Fruit fly (Drosophila melanogaster) whole organism, embryonic: ENCODE results near the gene CG13896.

Source experiments
- Aef1 ChIP-seq: fragments of 200-800 bp; sonication (Bioruptor generic); IDR thresholded peaks from 3 replicates; pipeline ENCODE4 v1.3.6; 2022; ENCODE audit warnings: missing biosample characterization, missing genetic modification characterization
- Antp ChIP-seq: fragments of 200-800 bp; sonication (Bioruptor generic); optimal IDR thresholded peaks from 3 replicates; lab custom pipeline; 2016; ENCODE audit warnings: missing biosample characterization, missing genetic modification characterization
- CG10274 ChIP-seq: fragments of 200-800 bp; sonication (Bioruptor generic); optimal IDR thresholded peaks from 3 replicates; lab custom pipeline; 2017; ENCODE audit warnings: missing biosample characterization, mild to moderate bottlenecking, missing genetic modification characterization
- CG10321 ChIP-seq: fragments of 200-800 bp; sonication (Bioruptor generic); IDR thresholded peaks from 2 replicates; pipeline ENCODE4 v1.3.6; 2022; ENCODE audit warnings: missing biosample characterization, missing genetic modification characterization
- CG10366 ChIP-seq: fragments of 200-800 bp; sonication (Bioruptor generic); IDR thresholded peaks from 2 replicates; pipeline ENCODE4 v1.3.6; 2022; ENCODE audit warnings: missing biosample characterization, missing genetic modification characterization
- CG10654 ChIP-seq: fragments of 200-800 bp; sonication (Bioruptor generic); optimal IDR thresholded peaks from 2 replicates; lab custom pipeline; 2016; ENCODE audit warnings: missing biosample characterization, missing genetic modification characterization
- CG10979 ChIP-seq: fragments of 200-800 bp; sonication (Bioruptor generic); optimal IDR thresholded peaks from 2 replicates; lab custom pipeline; 2018; ENCODE audit warnings: missing biosample characterization, mild to moderate bottlenecking, missing genetic modification characterization, moderate library complexity
- CG11456 ChIP-seq: fragments of 200-800 bp; sonication (Bioruptor generic); IDR thresholded peaks from 3 replicates; pipeline ENCODE4 v1.3.6; 2022; ENCODE audit warnings: missing biosample characterization, missing genetic modification characterization
- CG12299 ChIP-seq: fragments of 200-800 bp; sonication (Bioruptor generic); optimal IDR thresholded peaks from 2 replicates; lab custom pipeline; 2018; ENCODE audit warnings: missing biosample characterization, mild to moderate bottlenecking, missing genetic modification characterization
- CG1233 ChIP-seq: fragments of 200-800 bp; sonication (Bioruptor generic); optimal IDR thresholded peaks from 4 replicates; lab custom pipeline; 2018; ENCODE audit warnings: missing biosample characterization, mild to moderate bottlenecking, missing genetic modification characterization
- CG13296 ChIP-seq: fragments of 200-800 bp; sonication (Bioruptor generic); optimal IDR thresholded peaks from 3 replicates; lab custom pipeline; 2018; ENCODE audit warnings: missing biosample characterization, mild to moderate bottlenecking, missing genetic modification characterization
- CG14014 ChIP-seq: fragments of 200-800 bp; sonication (Bioruptor generic); IDR thresholded peaks from 2 replicates; pipeline ENCODE4 v1.3.6; 2022; ENCODE audit warnings: missing biosample characterization, missing genetic modification characterization
- CG14667 ChIP-seq: fragments of 200-800 bp; sonication (Bioruptor generic); IDR thresholded peaks from 2 replicates; pipeline ENCODE4 v1.3.6; 2022; ENCODE audit warnings: missing biosample characterization, missing genetic modification characterization
- CG1529 ChIP-seq: fragments of 200-800 bp; sonication (Bioruptor generic); optimal IDR thresholded peaks from 3 replicates; lab custom pipeline; 2018; ENCODE audit warnings: missing biosample characterization, missing genetic modification characterization
- CG1603 ChIP-seq: fragments of 200-800 bp; sonication (Bioruptor generic); optimal IDR thresholded peaks from 2 replicates; lab custom pipeline; 2019; ENCODE audit warnings: missing biosample characterization, mild to moderate bottlenecking, missing genetic modification characterization, moderate library complexity
- CG2889 ChIP-seq: fragments of 200-800 bp; sonication (Bioruptor generic); IDR thresholded peaks from 3 replicates; pipeline ENCODE4 v1.3.6; 2022; ENCODE audit warnings: missing biosample characterization, missing genetic modification characterization
- CG30431 ChIP-seq: fragments of 200-800 bp; sonication (Bioruptor generic); optimal IDR thresholded peaks from 2 replicates; lab custom pipeline; 2017; ENCODE audit warnings: missing biosample characterization, missing genetic modification characterization
- CG31365 ChIP-seq: fragments of 200-800 bp; sonication (Bioruptor generic); optimal IDR thresholded peaks from 2 replicates; lab custom pipeline; 2018; ENCODE audit warnings: missing biosample characterization, mild to moderate bottlenecking, missing genetic modification characterization
- CG6272 ChIP-seq: fragments of 200-800 bp; sonication (Bioruptor generic); IDR thresholded peaks from 2 replicates; pipeline ENCODE4 v1.3.6; 2022; ENCODE audit warnings: missing biosample characterization, missing genetic modification characterization
- CG8359 ChIP-seq: fragments of 200-800 bp; sonication (Bioruptor generic); optimal IDR thresholded peaks from 2 replicates; lab custom pipeline; 2017; ENCODE audit warnings: missing biosample characterization, mild to moderate bottlenecking, missing genetic modification characterization, borderline replicate concordance
- CG9215 ChIP-seq: fragments of 200-800 bp; sonication (Bioruptor generic); IDR thresholded peaks from 2 replicates; pipeline ENCODE4 v1.3.6; 2022; ENCODE audit warnings: missing biosample characterization, missing genetic modification characterization
- CoRest ChIP-seq: fragments of 200-800 bp; sonication (Bioruptor generic); optimal IDR thresholded peaks from 3 replicates; lab custom pipeline; 2018; ENCODE audit warnings: missing biosample characterization, mild to moderate bottlenecking, missing genetic modification characterization, moderate library complexity
- D19A ChIP-seq: fragments of 200-800 bp; optimal IDR thresholded peaks from 3 replicates; lab custom pipeline; 2019; ENCODE audit warnings: missing biosample characterization, mild to moderate bottlenecking, missing genetic modification characterization, moderate library complexity
- Fer2 ChIP-seq: fragments of 200-800 bp; sonication (Bioruptor generic); optimal IDR thresholded peaks from 2 replicates; lab custom pipeline; 2018; ENCODE audit warnings: missing biosample characterization, mild to moderate bottlenecking, missing genetic modification characterization, moderate library complexity
- GATAe ChIP-seq: fragments of 200-800 bp; sonication (Bioruptor generic); conservative IDR thresholded peaks from 2 replicates; pipeline ENCODE4 v1.3.6; 2022; ENCODE audit warnings: missing biosample characterization, missing genetic modification characterization
- HmgD ChIP-seq: fragments of 200-800 bp; sonication (Bioruptor generic); optimal IDR thresholded peaks from 3 replicates; lab custom pipeline; 2016; ENCODE audit warnings: missing biosample characterization, missing genetic modification characterization
- Hr51 ChIP-seq, 2 experiments: fragments of 200-800 bp; sonication (Bioruptor generic); optimal IDR thresholded peaks; 2 replicates in 1 of 2; 3 replicates in 1 of 2; lab custom pipeline; 2016 to 2018; ENCODE audit warnings: missing biosample characterization in 2 of 2, missing genetic modification characterization in 2 of 2, mild to moderate bottlenecking in 1 of 2, moderate library complexity in 1 of 2
- Lpt ChIP-seq: fragments of >200 bp; optimal IDR thresholded peaks from 2 replicates; lab custom pipeline; 2018; ENCODE audit warnings: missing biosample characterization, missing genetic modification characterization
- MBD-R2 ChIP-seq: fragments of 200-800 bp; sonication (Bioruptor generic); IDR thresholded peaks from 2 replicates; pipeline ENCODE4 v1.3.6; 2022; ENCODE audit warnings: missing biosample characterization, missing genetic modification characterization
- Med ChIP-seq: fragments of 200-800 bp; sonication (Bioruptor generic); peaks from one replicate; lab custom pipeline; 2016; ENCODE audit warnings: missing biosample characterization, missing genetic modification characterization, mild to moderate bottlenecking, inconsistent platforms, moderate library complexity
- NC2β ChIP-seq: fragments of 200-800 bp; sonication (Bioruptor generic); optimal IDR thresholded peaks from 2 replicates; lab custom pipeline; 2016; ENCODE audit warnings: missing biosample characterization, missing genetic modification characterization
- NfI ChIP-seq: fragments of 200-800 bp; sonication (Bioruptor generic); optimal IDR thresholded peaks from 3 replicates; lab custom pipeline; 2018; ENCODE audit warnings: missing biosample characterization, mild to moderate bottlenecking, missing genetic modification characterization, moderate library complexity
- Oli ChIP-seq: fragments of 200-800 bp; sonication (Bioruptor generic); optimal IDR thresholded peaks from 2 replicates; lab custom pipeline; 2018; ENCODE audit warnings: missing biosample characterization, mild to moderate bottlenecking, missing genetic modification characterization, moderate library complexity
- Sox102F ChIP-seq: fragments of 200-800 bp; sonication (Bioruptor generic); optimal IDR thresholded peaks from 2 replicates; lab custom pipeline; 2018; ENCODE audit warnings: missing biosample characterization, mild to moderate bottlenecking, missing genetic modification characterization, moderate library complexity
- Xrp1 ChIP-seq: fragments of 200-800 bp; sonication (Bioruptor generic); IDR thresholded peaks from 2 replicates; pipeline ENCODE4 v1.3.6; 2022; ENCODE audit warnings: missing biosample characterization, missing genetic modification characterization
- aop ChIP-seq: fragments of 200-800 bp; sonication (Bioruptor generic); IDR thresholded peaks from 2 replicates; pipeline ENCODE4 v1.3.6; 2022; ENCODE audit warnings: missing biosample characterization, missing genetic modification characterization
- da ChIP-seq: fragments of 200-800 bp; sonication (Bioruptor generic); optimal IDR thresholded peaks from 2 replicates; lab custom pipeline; 2016; ENCODE audit warnings: missing biosample characterization, missing genetic modification characterization
- dmrt99B ChIP-seq: fragments of 200-800 bp; sonication (Bioruptor generic); optimal IDR thresholded peaks from 2 replicates; lab custom pipeline; 2018; ENCODE audit warnings: missing biosample characterization, mild to moderate bottlenecking, missing genetic modification characterization, moderate library complexity
- emc ChIP-seq: fragments of 200-800 bp; sonication (Bioruptor generic); optimal IDR thresholded peaks from 2 replicates; lab custom pipeline; 2016; ENCODE audit warnings: missing biosample characterization, missing genetic modification characterization
- esg ChIP-seq: fragments of 200-800 bp; sonication (Bioruptor generic); conservative IDR thresholded peaks from 2 replicates; pipeline ENCODE4 v1.3.6; 2022; ENCODE audit warnings: missing biosample characterization, missing genetic modification characterization
- fd3F ChIP-seq: fragments of 200-800 bp; sonication (Bioruptor generic); optimal IDR thresholded peaks from 2 replicates; lab custom pipeline; 2018; ENCODE audit warnings: missing biosample characterization, mild to moderate bottlenecking, missing genetic modification characterization, moderate library complexity
- fru ChIP-seq: fragments of >200 bp; optimal IDR thresholded peaks from 2 replicates; lab custom pipeline; 2017
- hbn ChIP-seq: fragments of 200-800 bp; sonication (Bioruptor generic); IDR thresholded peaks from 2 replicates; pipeline ENCODE4 v1.3.6; 2022; ENCODE audit warnings: missing biosample characterization, missing genetic modification characterization; ENCODE audit not compliant: partially characterized antibody
- insv ChIP-seq, 2 experiments: fragments of 200-800 bp; sonication (Bioruptor generic); optimal IDR thresholded peaks; 3 replicates each; lab custom pipeline; 2016 to 2018; ENCODE audit warnings: missing biosample characterization in 2 of 2, missing genetic modification characterization in 2 of 2
- jigr1 ChIP-seq: fragments of 200-800 bp; sonication (Bioruptor generic); IDR thresholded peaks from 3 replicates; pipeline ENCODE4 v1.3.6; 2022; ENCODE audit warnings: missing biosample characterization, missing genetic modification characterization
- pros ChIP-seq: fragments of 200-800 bp; sonication (Bioruptor generic); optimal IDR thresholded peaks from 3 replicates; lab custom pipeline; 2019; ENCODE audit warnings: missing biosample characterization, mild to moderate bottlenecking, missing genetic modification characterization, moderate library complexity
- sens-2 ChIP-seq: fragments of 200-800 bp; sonication (Bioruptor generic); IDR thresholded peaks from 2 replicates; pipeline ENCODE4 v1.3.6; 2022; ENCODE audit warnings: missing biosample characterization, missing genetic modification characterization
- slp2 ChIP-seq: fragments of 200-800 bp; sonication (Bioruptor generic); optimal IDR thresholded peaks from 2 replicates; lab custom pipeline; 2016; ENCODE audit warnings: missing biosample characterization, missing genetic modification characterization
- sug ChIP-seq: fragments of 200-800 bp; optimal IDR thresholded peaks from 2 replicates; lab custom pipeline; 2019; ENCODE audit warnings: missing biosample characterization, mild to moderate bottlenecking, missing genetic modification characterization, moderate library complexity
- wek ChIP-seq: fragments of 200-800 bp; sonication (Bioruptor generic); optimal IDR thresholded peaks from 3 replicates; lab custom pipeline; 2018; ENCODE audit warnings: missing biosample characterization, mild to moderate bottlenecking, missing genetic modification characterization, moderate library complexity

The CG13896 gene

dm6 chr3L:711839-712553 lies at the start of gene CG13896 (continued):
- TF ChIP-seq esg (GFP tag; lab: Robert Waterston, UW) (peak; percentile 69), CoRest (peak; percentile 84), CG6272 (GFP tag; lab: Robert Waterston, UW) (peak; percentile 79), GATAe (GFP tag; lab: Robert Waterston, UW) (no peak), CG10321 (no peak), CG1529 (GFP tag; lab: Kevin White, UChicago) (peak; percentile 49), sens-2 (GFP tag; lab: Robert Waterston, UW) (peak; percentile 47; the same call in 1 of the 2 replicates), CG14014 (GFP tag; lab: Robert Waterston, UW) (peak; percentile 76), CG8359 (GFP tag; lab: Kevin White, UChicago) (peak; percentile 40), Lpt (GFP tag; lab: Kevin White, UChicago) (no peak), CG9215 (GFP tag; lab: Robert Waterston, UW) (peak; percentile 75), MBD-R2 (peak; percentile 34; the same call in 1 of the 2 replicates), CG10654 (GFP tag; lab: Kevin White, UChicago) (peak; percentile 76), Fer2 (peak; percentile 52), CG12299 (peak; percentile 70), da (GFP tag; lab: Kevin White, UChicago) (peak; percentile 83), CG1603 (tag; lab: Kevin White, UChicago) (peak; percentile 91), emc (GFP tag; lab: Kevin White, UChicago) (peak; percentile 82), wek (GFP tag; lab: Kevin White, UChicago) (peak; percentile 64), Antp (peak; percentile 92), slp2 (GFP tag; lab: Kevin White, UChicago) (peak; percentile 88), D19A (tag; lab: Kevin White, UChicago) (peak; percentile 73), Oli (tag; lab: Kevin White, UChicago) (peak; percentile 36), CG14667 (peak; percentile 90), CG31365 (tag; lab: Kevin White, UChicago) (peak; percentile 76), hbn (peak; percentile 74), CG10979 (tag; lab: Kevin White, UChicago) (peak; percentile 80), Xrp1 (GFP tag; lab: Robert Waterston, UW) (peak; percentile 79), HmgD (GFP tag; lab: Kevin White, UChicago) (peak; percentile 90), CG2889 (peak; percentile 77), Sox102F (GFP tag; lab: Kevin White, UChicago) (peak; percentile 87), dmrt99B (tag; lab: Kevin White, UChicago) (peak; percentile 78), pros (no peak), NC2β (GFP tag; lab: Kevin White, UChicago) (peak; percentile 91), aop (GFP tag; lab: Robert Waterston, UW) (0 out of 2 replicates have a peak, but pooled peaks have one; percentile 24), CG13296 (GFP tag; lab: Kevin White, UChicago) (peak; percentile 63), Aef1 (GFP tag; lab: Robert Waterston, UW) (peak; percentile 75), CG11456 (GFP tag; lab: Robert Waterston, UW) (peak; percentile 98), fd3F (GFP tag; lab: Kevin White, UChicago) (peak; percentile 67), sug (peak; percentile 86), insv (GFP tag; optimal IDR thresholded peaks at IDR 0.05; lab: Kevin White, UChicago) (peak in 1 of 2 experiments; percentile 81), Med (GFP tag; lab: Kevin White, UChicago) (peak; percentile 99), Hr51 (GFP tag; optimal IDR thresholded peaks at IDR 0.05; lab: Kevin White, UChicago) (peak; percentile 84 to 87), CG30431 (GFP tag; lab: Kevin White, UChicago) (peak; percentile 84), jigr1 (GFP tag; lab: Robert Waterston, UW) (0 out of 3 replicates have a peak, but pooled peaks have one; percentile 38), CG1233 (GFP tag; lab: Kevin White, UChicago) (peak; percentile 82), CG10366 (peak; percentile 83), NfI (GFP tag; lab: Kevin White, UChicago) (peak; percentile 85), CG10274 (GFP tag; lab: Kevin White, UChicago) (peak; percentile 53), fru (no peak)
